Fruit fly (Drosophila melanogaster): ENCODE results near the gene Reps.

DNA sequence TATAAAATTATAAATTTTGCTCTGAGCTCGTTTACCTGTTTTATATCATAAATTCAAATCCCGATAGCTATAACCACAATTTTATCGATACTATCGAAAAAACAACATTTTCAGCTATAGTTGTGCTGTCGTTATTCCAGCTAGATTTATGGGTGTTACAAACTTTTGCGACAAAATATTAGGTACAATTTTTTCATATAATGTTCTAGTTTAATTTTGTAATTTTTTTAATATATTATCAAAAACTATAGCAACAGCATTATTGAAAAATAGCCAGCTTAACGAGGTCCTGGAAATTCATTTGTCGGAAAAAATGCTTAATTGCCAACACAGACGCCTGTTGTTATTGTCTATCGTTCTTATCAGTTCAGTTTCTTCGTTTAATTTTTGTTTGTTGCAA, 15.3 kb downstream of the Reps start, which contains the start of gene Wdr59:
- TF ChIP-seq pan (optimal IDR thresholded peaks at IDR 0.05) (no peak), usp (GFP tag; optimal IDR thresholded peaks at IDR 0.05) (no peak), psq (optimal IDR thresholded peaks at IDR 0.05) (no peak), Dll (optimal IDR thresholded peaks at IDR 0.05) (no peak)

All from whole organism.